Worm (Caenorhabditis elegans): Measurements from ENCODE around the gene F47B10.8.

Gene F47B10.8

ce11 chrX:10948852-10949251 is 38.2 kb upstream of the F47B10.8 start, which contains the start of gene T21B6.3:
T21B6.3 (minus strand) TSS chrX:10948952.
- no peak for TF ChIP-seq ceh-9 (tag; optimal IDR thresholded peaks at IDR 0.05)
- no peak for TF ChIP-seq egl-27 (tag; optimal IDR thresholded peaks at IDR 0.05)
- TF ChIP-seq nhr-237 (tag; optimal IDR thresholded peaks at IDR 0.05), result no peak
- TF ChIP-seq fkh-2 (tag; optimal IDR thresholded peaks at IDR 0.05), result no peak
- no peak for TF ChIP-seq hmg-11 (tag; optimal IDR thresholded peaks at IDR 0.05)
- TF ChIP-seq nhr-12 (tag; optimal IDR thresholded peaks at IDR 0.05), result no peak
- no peak for TF ChIP-seq nhr-28 (tag; optimal IDR thresholded peaks at IDR 0.05)
- TF ChIP-seq tbx-2 (tag; optimal IDR thresholded peaks at IDR 0.05), result no peak
- no peak for TF ChIP-seq eor-1 (tag; optimal IDR thresholded peaks at IDR 0.05)
- TF ChIP-seq nfya-1 (tag; optimal IDR thresholded peaks at IDR 0.05; ENCODE audit: insufficient read depth), result no peak
- TF ChIP-seq fkh-10 (GFP tag; optimal IDR thresholded peaks at IDR 0.05), result no peak
- TF ChIP-seq snpc-4 (tag; optimal IDR thresholded peaks at IDR 0.05), result no peak
- TF ChIP-seq nhr-25 (tag; optimal IDR thresholded peaks at IDR 0.05), result no peak
- TF ChIP-seq unc-62 (GFP tag; optimal IDR thresholded peaks at IDR 0.05), result no peak
- no peak for TF ChIP-seq ceh-82 (tag; optimal IDR thresholded peaks at IDR 0.05)
- no peak for TF ChIP-seq mml-1 (tag; optimal IDR thresholded peaks at IDR 0.05)
- TF ChIP-seq ztf-4 (tag; optimal IDR thresholded peaks at IDR 0.05), result no peak
- TF ChIP-seq elt-3 (tag; optimal IDR thresholded peaks at IDR 0.05), result no peak

ce11 chrX:10941255-10941654 is 30.6 kb upstream of the F47B10.8 start, which contains the start of gene pho-7:
pho-7 (minus strand) TSS chrX:10941355.
- no peak for TF ChIP-seq ztf-4 (tag; optimal IDR thresholded peaks at IDR 0.05)

- TF ChIP-seq ceh-82 (tag; optimal IDR thresholded peaks at IDR 0.05) (no peak), sea-2 (GFP tag; optimal IDR thresholded peaks at IDR 0.05) (no peak), nhr-77 (tag; optimal IDR thresholded peaks at IDR 0.05) (no peak), unc-39 (tag; optimal IDR thresholded peaks at IDR 0.05) (no peak), fkh-10 (GFP tag; optimal IDR thresholded peaks at IDR 0.05) (no peak), hmg-11 (tag; optimal IDR thresholded peaks at IDR 0.05) (no peak), unc-62 (GFP tag; optimal IDR thresholded peaks at IDR 0.05) (no peak), nhr-76 (tag; optimal IDR thresholded peaks at IDR 0.05) (no peak), nhr-43 (tag; optimal IDR thresholded peaks at IDR 0.05; ENCODE audit: poor library complexity, severe bottlenecking) (no peak), nhr-67 (tag; optimal IDR thresholded peaks at IDR 0.05) (no peak), daf-12 (tag; optimal IDR thresholded peaks at IDR 0.05) (no peak)
Observed at ce11 chrX:10933308-10934014, 22.8 kb upstream of the F47B10.8 start.

ce11 chrX:10932087-10932486 is 21.5 kb upstream of the F47B10.8 start:
- TF ChIP-seq egl-27 (tag; optimal IDR thresholded peaks at IDR 0.05) (no peak), mdl-1 (tag; optimal IDR thresholded peaks at IDR 0.05) (no peak), nhr-43 (tag; optimal IDR thresholded peaks at IDR 0.05; ENCODE audit: poor library complexity, severe bottlenecking) (no peak), egl-5 (tag; optimal IDR thresholded peaks at IDR 0.05) (no peak), nfya-1 (tag; optimal IDR thresholded peaks at IDR 0.05; ENCODE audit: insufficient read depth) (no peak), ztf-11 (tag; optimal IDR thresholded peaks at IDR 0.05) (no peak), tbx-2 (tag; optimal IDR thresholded peaks at IDR 0.05) (no peak), ama-1 (optimal IDR thresholded peaks at IDR 0.05) (no peak), nhr-23 (tag; optimal IDR thresholded peaks at IDR 0.05) (no peak), pqm-1 (tag; optimal IDR thresholded peaks at IDR 0.05) (no peak)

ce11 chrX:10928948-10929563 is 18.4 kb upstream of the F47B10.8 start, which contains the start of gene dgn-1:
dgn-1 (minus strand) TSS chrX:10928998.
- TF ChIP-seq pha-4 (tag; optimal IDR thresholded peaks at IDR 0.05), result peak; percentile 26
- TF ChIP-seq egl-27 (tag; optimal IDR thresholded peaks at IDR 0.05), result no peak
- peak; percentile 56 for TF ChIP-seq elt-2 (tag; optimal IDR thresholded peaks at IDR 0.05)
- TF ChIP-seq pqm-1 (tag; optimal IDR thresholded peaks at IDR 0.05), result no peak

All from whole organism, L3 larva.